Worm (Caenorhabditis elegans): ENCODE results near the gene frpr-6.

- no peak for TF ChIP-seq elt-1 (tag; optimal IDR thresholded peaks at IDR 0.05; ENCODE audit: borderline replicate concordance, insufficient read depth)
- TF ChIP-seq lin-13 (tag; optimal IDR thresholded peaks at IDR 0.05), result no peak
- no peak for TF ChIP-seq unc-62 (GFP tag; optimal IDR thresholded peaks at IDR 0.05)
- TF ChIP-seq elt-3 (tag; optimal IDR thresholded peaks at IDR 0.05), result no peak
- no peak for TF ChIP-seq nhr-237 (tag; optimal IDR thresholded peaks at IDR 0.05)
- no peak for TF ChIP-seq lsy-2 (tag; optimal IDR thresholded peaks at IDR 0.05)
- no peak for TF ChIP-seq ztf-11 (tag; optimal IDR thresholded peaks at IDR 0.05)
- no peak for TF ChIP-seq sptf-1 (tag; optimal IDR thresholded peaks at IDR 0.05)
- TF ChIP-seq snpc-4 (tag; optimal IDR thresholded peaks at IDR 0.05), result no peak
- no peak for TF ChIP-seq zip-8 (tag; optimal IDR thresholded peaks at IDR 0.05)
- no peak for TF ChIP-seq ceh-39 (tag; optimal IDR thresholded peaks at IDR 0.05)
- TF ChIP-seq unc-120 (tag; optimal IDR thresholded peaks at IDR 0.05; ENCODE audit: poor library complexity, severe bottlenecking), result no peak
- no peak for TF ChIP-seq nhr-76 (tag; optimal IDR thresholded peaks at IDR 0.05)
Observed at ce11 chrV:9079965-9080432, 21.0 kb downstream of the frpr-6 start.
